Fruit fly (Drosophila melanogaster) whole organism, embryonic: ENCODE data around the gene CG34283.
A peak's percentile ranks its signal among the peaks of the same experiment; 100 is the strongest.

Source experiments
- Ada2b ChIP-seq: fragments of 200-800 bp; sonication (Bioruptor generic); IDR thresholded peaks from 2 replicates; pipeline ENCODE4 v1.3.6; 2022; ENCODE audit warnings: missing biosample characterization, missing genetic modification characterization
- Atf-2 ChIP-seq: fragments of 200-800 bp; sonication (Bioruptor generic); optimal IDR thresholded peaks from 2 replicates; lab custom pipeline; 2016; ENCODE audit warnings: missing biosample characterization, missing genetic modification characterization
- Bteb2 ChIP-seq: fragments of 200-800 bp; sonication (Bioruptor generic); optimal IDR thresholded peaks from 2 replicates; lab custom pipeline; 2016; ENCODE audit warnings: missing biosample characterization, missing genetic modification characterization
- C15 ChIP-seq: fragments of 200-800 bp; sonication (Bioruptor generic); IDR thresholded peaks from 3 replicates; pipeline ENCODE4 v1.3.6; 2022; ENCODE audit warnings: missing biosample characterization, missing genetic modification characterization
- CG10366 ChIP-seq: fragments of 200-800 bp; sonication (Bioruptor generic); IDR thresholded peaks from 2 replicates; pipeline ENCODE4 v1.3.6; 2022; ENCODE audit warnings: missing biosample characterization, missing genetic modification characterization
- CG10654 ChIP-seq: fragments of 200-800 bp; sonication (Bioruptor generic); optimal IDR thresholded peaks from 2 replicates; lab custom pipeline; 2016; ENCODE audit warnings: missing biosample characterization, missing genetic modification characterization
- CG11695 ChIP-seq: fragments of 200-800 bp; sonication (Bioruptor generic); IDR thresholded peaks from 3 replicates; pipeline ENCODE4 v1.3.6; 2022; ENCODE audit warnings: missing biosample characterization, missing genetic modification characterization
- CG12104 ChIP-seq: fragments of 200-800 bp; sonication (Bioruptor generic); optimal IDR thresholded peaks from 3 replicates; lab custom pipeline; 2016; ENCODE audit warnings: missing biosample characterization, missing genetic modification characterization
- CG13624 ChIP-seq: fragments of 200-800 bp; sonication (Bioruptor generic); optimal IDR thresholded peaks from 2 replicates; lab custom pipeline; 2016; ENCODE audit warnings: missing biosample characterization, missing genetic modification characterization
- CG14441 ChIP-seq: fragments of 200-800 bp; sonication (Bioruptor generic); IDR thresholded peaks from 2 replicates; pipeline ENCODE4 v1.3.6; 2022; ENCODE audit warnings: missing biosample characterization, missing genetic modification characterization
- CG14860 ChIP-seq: fragments of 200-800 bp; sonication (Bioruptor generic); IDR thresholded peaks from 3 replicates; pipeline ENCODE4 v1.3.6; 2022; ENCODE audit warnings: missing biosample characterization, missing genetic modification characterization; ENCODE audit not compliant: partially characterized antibody
- CG17568 ChIP-seq: fragments of 200-800 bp; sonication (Bioruptor generic); optimal IDR thresholded peaks from 2 replicates; lab custom pipeline; 2018; ENCODE audit warnings: missing biosample characterization, mild to moderate bottlenecking, missing genetic modification characterization, moderate library complexity
- CG17829 ChIP-seq: fragments of 200-800 bp; optimal IDR thresholded peaks from 2 replicates; lab custom pipeline; 2019; ENCODE audit warnings: missing biosample characterization, mild to moderate bottlenecking, missing genetic modification characterization, moderate library complexity
- CG2120 ChIP-seq: fragments of 200-800 bp; sonication (Bioruptor generic); optimal IDR thresholded peaks from 3 replicates; lab custom pipeline; 2016; ENCODE audit warnings: missing biosample characterization, missing genetic modification characterization
- CG2199 ChIP-seq: fragments of 200-800 bp; sonication (Bioruptor generic); IDR thresholded peaks from 3 replicates; pipeline ENCODE4 v1.3.6; 2022; ENCODE audit warnings: missing biosample characterization, missing genetic modification characterization
- CG3163 ChIP-seq: fragments of 200-800 bp; sonication (Bioruptor generic); optimal IDR thresholded peaks from 3 replicates; lab custom pipeline; 2016; ENCODE audit warnings: missing biosample characterization, missing genetic modification characterization
- CG42726 ChIP-seq: fragments of 200-800 bp; sonication (Bioruptor generic); IDR thresholded peaks from 2 replicates; pipeline ENCODE4 v1.3.6; 2022; ENCODE audit warnings: missing biosample characterization, missing genetic modification characterization; ENCODE audit not compliant: partially characterized antibody
- CG4404 ChIP-seq: fragments of 200-800 bp; sonication (Bioruptor generic); IDR thresholded peaks from 2 replicates; pipeline ENCODE4 v1.3.6; 2022; ENCODE audit warnings: missing biosample characterization, missing genetic modification characterization
- CG4617 ChIP-seq: fragments of 200-800 bp; sonication (Bioruptor generic); optimal IDR thresholded peaks from 3 replicates; lab custom pipeline; 2016; ENCODE audit warnings: missing biosample characterization, missing genetic modification characterization, borderline replicate concordance
- CG5180 ChIP-seq: fragments of 200-800 bp; sonication (Bioruptor generic); optimal IDR thresholded peaks from 3 replicates; lab custom pipeline; 2017; ENCODE audit warnings: missing biosample characterization, missing genetic modification characterization, mild to moderate bottlenecking, moderate library complexity, missing genetic modification reagents
- CG6654 ChIP-seq: fragments of 200-800 bp; sonication (Bioruptor generic); optimal IDR thresholded peaks from 2 replicates; lab custom pipeline; 2017; ENCODE audit warnings: missing biosample characterization, mild to moderate bottlenecking, missing genetic modification characterization
- CG6854 ChIP-seq: fragments of 200-800 bp; sonication (Bioruptor generic); optimal IDR thresholded peaks from 3 replicates; lab custom pipeline; 2017; ENCODE audit warnings: missing biosample characterization, mild to moderate bottlenecking, missing genetic modification characterization
- CG8765 ChIP-seq: fragments of 200-800 bp; sonication (Bioruptor generic); IDR thresholded peaks from 2 replicates; pipeline ENCODE4 v1.3.6; 2022; ENCODE audit warnings: missing biosample characterization, missing genetic modification characterization
- Chrac-16 ChIP-seq: fragments of 200-800 bp; sonication (Bioruptor generic); optimal IDR thresholded peaks from 3 replicates; lab custom pipeline; 2016; ENCODE audit warnings: missing biosample characterization, missing genetic modification characterization
- CoRest ChIP-seq: fragments of 200-800 bp; sonication (Bioruptor generic); optimal IDR thresholded peaks from 3 replicates; lab custom pipeline; 2018; ENCODE audit warnings: missing biosample characterization, mild to moderate bottlenecking, missing genetic modification characterization, moderate library complexity
- Dref ChIP-seq: fragments of 200-800 bp; sonication (Bioruptor generic); IDR thresholded peaks from 2 replicates; pipeline ENCODE4 v1.3.6; 2022; ENCODE audit warnings: missing biosample characterization, missing genetic modification characterization
- Ets65A ChIP-seq: fragments of 200-800 bp; sonication (Bioruptor generic); peaks from one replicate; lab custom pipeline; 2016; ENCODE audit warnings: missing biosample characterization, missing genetic modification characterization
- Gug ChIP-seq: fragments of 200-800 bp; sonication (Bioruptor generic); IDR thresholded peaks from 4 replicates; pipeline ENCODE4 v1.3.6; 2022; ENCODE audit warnings: missing biosample characterization, missing genetic modification characterization
- H2.0 ChIP-seq: fragments of 200-800 bp; sonication (Bioruptor generic); IDR thresholded peaks from 2 replicates; pipeline ENCODE4 v1.3.6; 2022; ENCODE audit warnings: missing biosample characterization, missing genetic modification characterization
- Hey ChIP-seq: fragments of 200-800 bp; sonication (Bioruptor generic); optimal IDR thresholded peaks from 3 replicates; lab custom pipeline; 2018; ENCODE audit warnings: missing biosample characterization, mild to moderate bottlenecking, missing genetic modification characterization
- Hmr ChIP-seq: fragments of 200-800 bp; sonication (Bioruptor generic); optimal IDR thresholded peaks from 3 replicates; lab custom pipeline; 2017; ENCODE audit warnings: mild to moderate bottlenecking, missing biosample characterization, missing genetic modification reagents, missing genetic modification characterization
- Jarid2 ChIP-seq: fragments of 200-800 bp; sonication (Bioruptor generic); optimal IDR thresholded peaks from 3 replicates; lab custom pipeline; 2017; ENCODE audit warnings: mild to moderate bottlenecking, missing biosample characterization, missing genetic modification reagents, missing genetic modification characterization
- Kr ChIP-seq: fragments of 200-800 bp; sonication (Bioruptor generic); optimal IDR thresholded peaks from 2 replicates; lab custom pipeline; 2017; ENCODE audit warnings: missing biosample characterization, mild to moderate bottlenecking, missing genetic modification characterization
- Max ChIP-seq: fragments of 200-800 bp; sonication (Bioruptor generic); optimal IDR thresholded peaks from 2 replicates; lab custom pipeline; 2016; ENCODE audit warnings: missing biosample characterization, mild to moderate bottlenecking, missing genetic modification characterization
- Stat92E ChIP-seq, 3 experiments: fragments of >200 bp in 2 of 3; fragments of 200-800 bp in 1 of 3; sonication (Bioruptor generic) in 1 of 3; optimal IDR thresholded peaks; 2 replicates each; lab custom pipeline; 2017 to 2019; ENCODE audit warnings: missing biosample characterization in 3 of 3, missing genetic modification characterization in 3 of 3, mild to moderate bottlenecking in 1 of 3, moderate library complexity in 1 of 3
- Vsx1 ChIP-seq: fragments of 200-800 bp; sonication (Bioruptor generic); optimal IDR thresholded peaks from 2 replicates; lab custom pipeline; 2017; ENCODE audit warnings: missing biosample characterization, mild to moderate bottlenecking, missing genetic modification characterization, missing genetic modification reagents
- ab ChIP-seq: fragments of 200-800 bp; sonication (Bioruptor generic); optimal IDR thresholded peaks from 2 replicates; lab custom pipeline; 2016; ENCODE audit warnings: missing biosample characterization, missing genetic modification characterization
- eve ChIP-seq, 2 experiments: fragments of >200 bp; optimal IDR thresholded peaks; 2 replicates each; lab custom pipeline; 2017; ENCODE audit warnings: missing biosample characterization in 2 of 2, missing genetic modification characterization in 2 of 2
- fd64A ChIP-seq: fragments of 200-800 bp; sonication (Bioruptor generic); optimal IDR thresholded peaks from 3 replicates; lab custom pipeline; 2018; ENCODE audit warnings: missing biosample characterization, mild to moderate bottlenecking, missing genetic modification characterization
- fru ChIP-seq: fragments of >200 bp; optimal IDR thresholded peaks from 2 replicates; lab custom pipeline; 2017
- gro ChIP-seq: fragments of 200-800 bp; sonication (Bioruptor generic); optimal IDR thresholded peaks from 2 replicates; lab custom pipeline; 2016; ENCODE audit warnings: missing biosample characterization, missing genetic modification characterization
- gsb ChIP-seq: fragments of 200-800 bp; sonication (Bioruptor generic); IDR thresholded peaks from 2 replicates; pipeline ENCODE4 v1.3.6; 2022; ENCODE audit warnings: missing biosample characterization, missing genetic modification characterization
- gt ChIP-seq: fragments of 200-800 bp; sonication (Bioruptor generic); IDR thresholded peaks from 2 replicates; pipeline ENCODE4 v1.3.6; 2022; ENCODE audit warnings: missing biosample characterization, missing genetic modification characterization
- her ChIP-seq: fragments of 200-800 bp; sonication (Bioruptor generic); optimal IDR thresholded peaks from 2 replicates; lab custom pipeline; 2016; ENCODE audit warnings: missing biosample characterization, missing genetic modification characterization
- peb ChIP-seq: fragments of 200-800 bp; sonication (Bioruptor generic); IDR thresholded peaks from 2 replicates; pipeline ENCODE4 v1.3.6; 2022; ENCODE audit warnings: missing biosample characterization, missing genetic modification characterization
- repo ChIP-seq: fragments of 200-800 bp; sonication (Bioruptor generic); optimal IDR thresholded peaks from 2 replicates; lab custom pipeline; 2016; ENCODE audit warnings: missing biosample characterization, missing genetic modification characterization
- seq ChIP-seq: fragments of 200-800 bp; sonication (Bioruptor generic); IDR thresholded peaks from 2 replicates; pipeline ENCODE4 v1.3.6; 2022; ENCODE audit warnings: missing biosample characterization, missing genetic modification characterization
- sima ChIP-seq: fragments of 200-800 bp; sonication (Bioruptor generic); optimal IDR thresholded peaks from 2 replicates; lab custom pipeline; 2016; ENCODE audit warnings: missing biosample characterization, missing genetic modification characterization
- slbo ChIP-seq: fragments of 200-800 bp; sonication (Bioruptor generic); IDR thresholded peaks from 2 replicates; pipeline ENCODE4 v1.3.6; 2022; ENCODE audit warnings: missing biosample characterization, missing genetic modification characterization
- trem ChIP-seq: fragments of 200-800 bp; optimal IDR thresholded peaks from 3 replicates; lab custom pipeline; 2019; ENCODE audit warnings: missing biosample characterization, mild to moderate bottlenecking, missing genetic modification characterization, moderate library complexity
- vfl ChIP-seq: fragments of 200-800 bp; sonication (Bioruptor generic); optimal IDR thresholded peaks from 2 replicates; lab custom pipeline; 2016; ENCODE audit warnings: missing biosample characterization, missing genetic modification characterization

Gene CG34283

DNA sequence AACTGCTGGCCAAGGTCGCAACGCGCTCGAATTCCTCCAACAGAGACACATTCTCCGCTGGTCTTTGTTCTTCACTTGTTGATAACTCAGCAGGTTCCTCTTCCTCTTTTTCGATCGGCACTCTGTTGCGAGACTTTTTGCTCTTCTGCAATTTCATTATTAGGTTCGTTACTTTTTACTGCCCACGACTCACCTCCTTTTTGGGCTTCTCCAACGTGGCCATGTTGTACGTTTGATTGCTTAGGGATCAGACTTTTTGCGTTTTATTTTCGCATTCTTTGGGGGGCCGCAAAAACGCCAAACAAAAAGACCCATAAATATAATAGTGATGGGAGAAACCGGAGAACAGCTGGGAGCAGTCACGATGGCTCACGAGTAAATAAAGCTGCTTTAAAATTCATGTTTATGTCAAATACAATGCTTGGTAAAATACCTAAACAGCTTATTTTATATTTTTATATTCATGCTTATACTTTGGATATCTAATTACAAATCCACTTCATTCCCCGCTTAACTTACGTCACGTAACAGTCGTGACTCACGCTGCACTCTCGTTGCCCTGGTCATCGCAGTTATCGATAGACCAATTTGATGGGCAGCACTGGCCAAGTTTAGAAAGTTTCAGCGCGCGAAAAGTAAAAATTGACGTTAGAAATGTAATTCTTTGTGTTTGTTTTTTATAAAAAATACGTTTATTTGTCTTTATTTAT is 36.3 kb upstream of the CG34283 start, which contains the start of gene Epg5 (continued):
- TF ChIP-seq CG4404 (GFP tag; lab: Robert Waterston, UW) = peak; percentile 63
- no peak for TF ChIP-seq CG6854 (GFP tag; lab: Kevin White, UChicago)
- TF ChIP-seq CoRest (tag; lab: Kevin White, UChicago) = peak; percentile 84
- TF ChIP-seq Stat92E (GFP tag; optimal IDR thresholded peaks at IDR 0.05; lab: Kevin White, UChicago) = no peak
- TF ChIP-seq Bteb2 (GFP tag; lab: Kevin White, UChicago) = peak; percentile 65
- TF ChIP-seq eve (GFP tag; optimal IDR thresholded peaks at IDR 0.05; lab: Kevin White, UChicago) = no peak
- no peak for TF ChIP-seq CG11695
- TF ChIP-seq CG4617 (GFP tag; lab: Kevin White, UChicago) = peak; percentile 85
- no peak for TF ChIP-seq CG5180 (GFP tag; lab: Kevin White, UChicago)
- TF ChIP-seq CG6654 (GFP tag; lab: Kevin White, UChicago) = no peak
- peak; percentile 83; the same call in 3 of the 4 replicates for TF ChIP-seq Gug (GFP tag; lab: Robert Waterston, UW)
- TF ChIP-seq vfl = peak; percentile 75
- TF ChIP-seq CG2199 (GFP tag; lab: Robert Waterston, UW) = no peak
- peak; percentile 87 for TF ChIP-seq CG42726 (GFP tag; lab: Robert Waterston, UW)
- TF ChIP-seq CG10654 = peak; percentile 58
- TF ChIP-seq gsb (GFP tag; lab: Robert Waterston, UW) = peak; percentile 22; the same call in 1 of the 2 replicates
- peak; percentile 1 for TF ChIP-seq her (GFP tag; lab: Kevin White, UChicago)
- TF ChIP-seq CG14860 (GFP tag; lab: Robert Waterston, UW) = peak; percentile 98
- no peak for TF ChIP-seq CG17829 (tag; lab: Kevin White, UChicago)
- TF ChIP-seq CG2120 (GFP tag; lab: Kevin White, UChicago) = peak; percentile 90
- peak; percentile 63 for TF ChIP-seq Chrac-16 (GFP tag; lab: Kevin White, UChicago)
- TF ChIP-seq Ets65A = peak; percentile 96
- TF ChIP-seq repo (GFP tag; lab: Kevin White, UChicago) = peak; percentile 38
- TF ChIP-seq slbo = peak; percentile 90
- TF ChIP-seq peb (GFP tag; lab: Robert Waterston, UW) = peak; percentile 50; the same call in 1 of the 2 replicates
- no peak for TF ChIP-seq fru (lab: Kevin White, UChicago)
- TF ChIP-seq C15 = no peak
- peak; percentile 78 for TF ChIP-seq Dref (GFP tag; lab: Robert Waterston, UW)
- no peak for TF ChIP-seq Hey
- TF ChIP-seq Ada2b (GFP tag; lab: Robert Waterston, UW) = peak; percentile 47; the same call in 1 of the 2 replicates
- TF ChIP-seq seq (GFP tag; lab: Robert Waterston, UW) = peak; percentile 25; the same call in 1 of the 2 replicates
- no peak for TF ChIP-seq Kr (GFP tag; lab: Kevin White, UChicago)
- TF ChIP-seq Jarid2 = no peak
- no peak for TF ChIP-seq gro
- TF ChIP-seq CG14441 (GFP tag; lab: Robert Waterston, UW) = peak; percentile 61
- TF ChIP-seq Atf-2 (GFP tag; lab: Kevin White, UChicago) = peak; percentile 55
- TF ChIP-seq CG8765 = peak; percentile 47; the same call in 1 of the 2 replicates
- no peak for TF ChIP-seq fd64A (GFP tag; lab: Kevin White, UChicago)
- TF ChIP-seq Vsx1 = no peak
- TF ChIP-seq CG12104 = peak; percentile 3
- TF ChIP-seq CG17568 (GFP tag; lab: Kevin White, UChicago) = no peak
- peak; percentile 64 for TF ChIP-seq CG10366 (GFP tag; lab: Robert Waterston, UW)
- TF ChIP-seq H2.0 (GFP tag; lab: Robert Waterston, UW) = no peak
- TF ChIP-seq Max (GFP tag; lab: Kevin White, UChicago) = peak; percentile 76
- TF ChIP-seq ab = peak; percentile 64
- no peak for TF ChIP-seq sima (GFP tag; lab: Kevin White, UChicago)
- peak; percentile 24 for TF ChIP-seq CG3163 (GFP tag; lab: Kevin White, UChicago)
- TF ChIP-seq gt (GFP tag; lab: Robert Waterston, UW) = no peak
- no peak for TF ChIP-seq Hmr (GFP tag; lab: Kevin White, UChicago)
- TF ChIP-seq CG13624 (GFP tag; lab: Kevin White, UChicago) = peak; percentile 83
- TF ChIP-seq trem (tag; lab: Kevin White, UChicago) = peak; percentile 73
